Fruit fly (Drosophila melanogaster): Measurements from ENCODE around the gene CG4199.
A peak's percentile ranks its signal among the peaks of the same experiment; 100 is the strongest.

Gene CG4199

dm6 chrX:2041312-2041918, 31.9 kb downstream of the CG4199 start, which contains the start of gene CG4313 (continued):
- peak; percentile 31 for TF ChIP-seq CG17359 (tag; optimal IDR thresholded peaks at IDR 0.05)
- TF ChIP-seq her (GFP tag; optimal IDR thresholded peaks at IDR 0.05), result peak; percentile 65
- peak; percentile 75 for TF ChIP-seq bab2 (GFP tag; optimal IDR thresholded peaks at IDR 0.05)
- TF ChIP-seq MTF-1 (GFP tag; optimal IDR thresholded peaks at IDR 0.05; ENCODE audit: borderline replicate concordance), result no peak
- TF ChIP-seq z (GFP tag; IDR thresholded peaks at IDR 0.05), result no peak
- peak; percentile 22 for TF ChIP-seq schlank (tag; optimal IDR thresholded peaks at IDR 0.05)
- TF ChIP-seq lab (GFP tag; optimal IDR thresholded peaks at IDR 0.05), result peak; percentile 63
- TF ChIP-seq wor (GFP tag; IDR thresholded peaks at IDR 0.05), result peak; percentile 11; the same call in 1 of the 2 replicates
- TF ChIP-seq CG6272 (GFP tag; IDR thresholded peaks at IDR 0.05), result peak; percentile 76
- no peak for TF ChIP-seq CG10431 (GFP tag; optimal IDR thresholded peaks at IDR 0.05)
- no peak for TF ChIP-seq CG16779 (GFP tag; IDR thresholded peaks at IDR 0.05)
- no peak for TF ChIP-seq Awh (GFP tag; IDR thresholded peaks at IDR 0.05)
- TF ChIP-seq CG1647 (GFP tag; optimal IDR thresholded peaks at IDR 0.05), result peak; percentile 11
- TF ChIP-seq ewg (GFP tag; optimal IDR thresholded peaks at IDR 0.05), result peak; percentile 68
- TF ChIP-seq sisA (GFP tag; IDR thresholded peaks at IDR 0.05), result peak; percentile 75
- TF ChIP-seq tup (GFP tag; optimal IDR thresholded peaks at IDR 0.05), result peak; percentile 32
- no peak for TF ChIP-seq Elba2 (GFP tag; optimal IDR thresholded peaks at IDR 0.05)
- peak; percentile 78 for TF ChIP-seq CG2678 (tag; optimal IDR thresholded peaks at IDR 0.05)
- TF ChIP-seq klu (GFP tag; IDR thresholded peaks at IDR 0.05), result peak; percentile 73
- TF ChIP-seq CHES-1-like (GFP tag; optimal IDR thresholded peaks at IDR 0.05), result peak; percentile 77
- TF ChIP-seq CG8924 (tag; optimal IDR thresholded peaks at IDR 0.05), result peak; percentile 70
- peak; percentile 75; the same call in 1 of the 2 replicates for TF ChIP-seq lmd (GFP tag; IDR thresholded peaks at IDR 0.05)
- peak; percentile 64; the same call in 2 of the 3 replicates for TF ChIP-seq CG11560 (tag; IDR thresholded peaks at IDR 0.05)
- TF ChIP-seq CG9932 (GFP tag; IDR thresholded peaks at IDR 0.05), result peak; percentile 87
- peak; percentile 72 for TF ChIP-seq Dip3 (GFP tag; optimal IDR thresholded peaks at IDR 0.05)
- TF ChIP-seq Eip74EF (GFP tag; optimal IDR thresholded peaks at IDR 0.05), result no peak
- peak; percentile 88 for TF ChIP-seq CG12769 (tag; optimal IDR thresholded peaks at IDR 0.05)
- TF ChIP-seq CG6654 (GFP tag; optimal IDR thresholded peaks at IDR 0.05), result peak; percentile 4
- TF ChIP-seq CG13287 (GFP tag; IDR thresholded peaks at IDR 0.05; ENCODE audit: partially characterized antibody), result peak; percentile 90
- TF ChIP-seq Vsx1 (GFP tag; optimal IDR thresholded peaks at IDR 0.05), result no peak
- peak; percentile 84 for TF ChIP-seq CG3847 (GFP tag; IDR thresholded peaks at IDR 0.05)
- peak; percentile 80 for TF ChIP-seq CG1603 (tag; optimal IDR thresholded peaks at IDR 0.05)
- peak; percentile 53 for TF ChIP-seq Camta (GFP tag; optimal IDR thresholded peaks at IDR 0.05)
- TF ChIP-seq CG1792 (GFP tag; optimal IDR thresholded peaks at IDR 0.05), result peak; percentile 48
- no peak for TF ChIP-seq bowl (GFP tag; IDR thresholded peaks at IDR 0.05)
- TF ChIP-seq gsb (GFP tag; IDR thresholded peaks at IDR 0.05), result peak; percentile 37; the same call in 1 of the 2 replicates
- TF ChIP-seq Sry-δ (GFP tag; optimal IDR thresholded peaks at IDR 0.05), result peak; percentile 88
- TF ChIP-seq CG32532 (GFP tag; IDR thresholded peaks at IDR 0.05), result peak; percentile 77

dm6 chrX:2037605-2038004, 35.7 kb downstream of the CG4199 start:
- no peak for TF ChIP-seq otp (GFP tag; IDR thresholded peaks at IDR 0.05)
- TF ChIP-seq sens (GFP tag), result peak; percentile 58
- no peak for TF ChIP-seq hb (GFP tag; IDR thresholded peaks at IDR 0.05; ENCODE audit: partially characterized antibody)
- TF ChIP-seq CG2889 (GFP tag; IDR thresholded peaks at IDR 0.05), result no peak
- no peak for TF ChIP-seq CG12299 (tag; optimal IDR thresholded peaks at IDR 0.05)
- no peak for TF ChIP-seq CG3281 (GFP tag; optimal IDR thresholded peaks at IDR 0.05)
- TF ChIP-seq Lim3 (GFP tag; IDR thresholded peaks at IDR 0.05), result no peak
- TF ChIP-seq H15 (GFP tag; IDR thresholded peaks at IDR 0.05), result no peak
- TF ChIP-seq CG1529 (GFP tag; optimal IDR thresholded peaks at IDR 0.05), result no peak
- TF ChIP-seq Doc2 (GFP tag; IDR thresholded peaks at IDR 0.05), result no peak
- TF ChIP-seq CG1832 (GFP tag; optimal IDR thresholded peaks at IDR 0.05), result no peak
- TF ChIP-seq eve (GFP tag; optimal IDR thresholded peaks at IDR 0.05), result no peak
- no peak for TF ChIP-seq CG10462 (GFP tag; optimal IDR thresholded peaks at IDR 0.05)
- TF ChIP-seq CG6654 (GFP tag; optimal IDR thresholded peaks at IDR 0.05), result no peak
- no peak for TF ChIP-seq Dek (tag; optimal IDR thresholded peaks at IDR 0.05)

All from whole organism, embryonic.